Fruit fly (Drosophila melanogaster) whole organism, embryonic: ENCODE data around the gene sv.

Source experiments
- Atf-2 ChIP-seq: fragments of 200-800 bp; sonication (Bioruptor generic); optimal IDR thresholded peaks from 2 replicates; lab custom pipeline; 2016; ENCODE audit warnings: missing biosample characterization, missing genetic modification characterization
- B-H1 ChIP-seq: fragments of 200-800 bp; sonication (Bioruptor generic); IDR thresholded peaks from 3 replicates; pipeline ENCODE4 v1.3.6; 2022; ENCODE audit warnings: missing biosample characterization, missing genetic modification characterization
- BEAF-32 ChIP-seq: fragments of 200-800 bp; sonication (Bioruptor generic); optimal IDR thresholded peaks from 3 replicates; lab custom pipeline; 2017; ENCODE audit warnings: missing biosample characterization, missing genetic modification characterization, mild to moderate bottlenecking, moderate library complexity, missing genetic modification reagents
- Bdp1 ChIP-seq: fragments of 200-800 bp; sonication (Bioruptor generic); optimal IDR thresholded peaks from 3 replicates; lab custom pipeline; 2016; ENCODE audit warnings: missing biosample characterization, missing genetic modification characterization
- Bteb2 ChIP-seq: fragments of 200-800 bp; sonication (Bioruptor generic); optimal IDR thresholded peaks from 2 replicates; lab custom pipeline; 2016; ENCODE audit warnings: missing biosample characterization, missing genetic modification characterization
- CG10462 ChIP-seq: fragments of 200-800 bp; sonication (Bioruptor generic); optimal IDR thresholded peaks from 2 replicates; lab custom pipeline; 2016; ENCODE audit warnings: missing biosample characterization, missing genetic modification characterization
- CG11723 ChIP-seq: fragments of 200-800 bp; sonication (Bioruptor generic); optimal IDR thresholded peaks from 2 replicates; lab custom pipeline; 2017; ENCODE audit warnings: missing biosample characterization, mild to moderate bottlenecking, missing genetic modification characterization
- CG12071 ChIP-seq: fragments of 200-800 bp; sonication (Bioruptor generic); optimal IDR thresholded peaks from 3 replicates; lab custom pipeline; 2018; ENCODE audit warnings: missing biosample characterization, mild to moderate bottlenecking, missing genetic modification characterization
- CG12219 ChIP-seq: fragments of 200-800 bp; sonication (Bioruptor generic); optimal IDR thresholded peaks from 3 replicates; lab custom pipeline; 2018; ENCODE audit warnings: missing biosample characterization, mild to moderate bottlenecking, missing genetic modification characterization
- CG13775 ChIP-seq: fragments of 200-800 bp; sonication (Bioruptor generic); optimal IDR thresholded peaks from 3 replicates; lab custom pipeline; 2017; ENCODE audit warnings: missing biosample characterization, mild to moderate bottlenecking, missing genetic modification characterization
- CG14050 ChIP-seq: fragments of 200-800 bp; sonication (Bioruptor generic); IDR thresholded peaks from 3 replicates; pipeline ENCODE4 v1.3.6; 2022; ENCODE audit warnings: missing biosample characterization, missing genetic modification characterization
- CG14441 ChIP-seq: fragments of 200-800 bp; sonication (Bioruptor generic); IDR thresholded peaks from 2 replicates; pipeline ENCODE4 v1.3.6; 2022; ENCODE audit warnings: missing biosample characterization, missing genetic modification characterization
- CG14710 ChIP-seq: fragments of 200-800 bp; sonication (Bioruptor generic); optimal IDR thresholded peaks from 3 replicates; lab custom pipeline; 2019; ENCODE audit warnings: missing biosample characterization, mild to moderate bottlenecking, missing genetic modification characterization, moderate library complexity
- CG1529 ChIP-seq: fragments of 200-800 bp; sonication (Bioruptor generic); optimal IDR thresholded peaks from 3 replicates; lab custom pipeline; 2018; ENCODE audit warnings: missing biosample characterization, missing genetic modification characterization
- CG17802 ChIP-seq: fragments of 200-800 bp; sonication (Bioruptor generic); optimal IDR thresholded peaks from 2 replicates; lab custom pipeline; 2018; ENCODE audit warnings: missing biosample characterization, mild to moderate bottlenecking, missing genetic modification characterization, moderate library complexity
- CG17829 ChIP-seq: fragments of 200-800 bp; optimal IDR thresholded peaks from 2 replicates; lab custom pipeline; 2019; ENCODE audit warnings: missing biosample characterization, mild to moderate bottlenecking, missing genetic modification characterization, moderate library complexity
- CG2678 ChIP-seq: fragments of 200-800 bp; sonication (Bioruptor generic); optimal IDR thresholded peaks from 3 replicates; lab custom pipeline; 2019; ENCODE audit warnings: missing biosample characterization, mild to moderate bottlenecking, missing genetic modification characterization, moderate library complexity
- CG30020 ChIP-seq: fragments of 200-800 bp; optimal IDR thresholded peaks from 2 replicates; lab custom pipeline; 2019; ENCODE audit warnings: missing biosample characterization, mild to moderate bottlenecking, missing genetic modification characterization, moderate library complexity
- CG3407 ChIP-seq: fragments of 200-800 bp; sonication (Bioruptor generic); optimal IDR thresholded peaks from 2 replicates; lab custom pipeline; 2018; ENCODE audit warnings: missing biosample characterization, mild to moderate bottlenecking, missing genetic modification characterization
- CG42726 ChIP-seq: fragments of 200-800 bp; sonication (Bioruptor generic); IDR thresholded peaks from 2 replicates; pipeline ENCODE4 v1.3.6; 2022; ENCODE audit warnings: missing biosample characterization, missing genetic modification characterization; ENCODE audit not compliant: partially characterized antibody
- CG4282 ChIP-seq: fragments of 200-800 bp; sonication (Bioruptor generic); optimal IDR thresholded peaks from 2 replicates; lab custom pipeline; 2016; ENCODE audit warnings: missing biosample characterization, missing genetic modification characterization
- CG4707 ChIP-seq: fragments of 200-800 bp; sonication (Bioruptor generic); optimal IDR thresholded peaks from 2 replicates; lab custom pipeline; 2018; ENCODE audit warnings: missing biosample characterization, mild to moderate bottlenecking, missing genetic modification characterization, moderate library complexity
- CG7839 ChIP-seq: fragments of 200-800 bp; sonication (Bioruptor generic); optimal IDR thresholded peaks from 3 replicates; lab custom pipeline; 2018; ENCODE audit warnings: missing biosample characterization, mild to moderate bottlenecking, missing genetic modification characterization, moderate library complexity
- CG7963 ChIP-seq: fragments of 200-800 bp; sonication (Bioruptor generic); IDR thresholded peaks from 3 replicates; pipeline ENCODE4 v1.3.6; 2022; ENCODE audit warnings: missing biosample characterization, missing genetic modification characterization; ENCODE audit not compliant: partially characterized antibody
- CG8388 ChIP-seq: fragments of 200-800 bp; sonication (Bioruptor generic); optimal IDR thresholded peaks from 2 replicates; lab custom pipeline; 2019; ENCODE audit warnings: missing biosample characterization, mild to moderate bottlenecking, missing genetic modification characterization, moderate library complexity
- CG9727 ChIP-seq: fragments of 200-800 bp; sonication (Bioruptor generic); optimal IDR thresholded peaks from 3 replicates; lab custom pipeline; 2017; ENCODE audit warnings: missing biosample characterization, mild to moderate bottlenecking, missing genetic modification characterization
- E2f1 ChIP-seq: fragments of 200-800 bp; sonication (Bioruptor generic); IDR thresholded peaks from 2 replicates; pipeline ENCODE4 v1.3.6; 2022; ENCODE audit warnings: missing biosample characterization, missing genetic modification characterization
- Eip74EF ChIP-seq, 2 experiments: fragments of 200-800 bp in 1 of 2; fragments of >200 bp in 1 of 2; sonication (Bioruptor generic) in 1 of 2; optimal IDR thresholded peaks; 2 replicates each; lab custom pipeline; 2017 to 2019; ENCODE audit warnings: missing biosample characterization in 2 of 2, missing genetic modification characterization in 2 of 2, mild to moderate bottlenecking in 1 of 2, moderate library complexity in 1 of 2
- HLH4C ChIP-seq: fragments of 200-800 bp; sonication (Bioruptor generic); IDR thresholded peaks from 3 replicates; pipeline ENCODE4 v1.3.6; 2022; ENCODE audit warnings: missing biosample characterization, missing genetic modification characterization; ENCODE audit not compliant: partially characterized antibody
- Mrtf ChIP-seq: fragments of 200-800 bp; sonication (Bioruptor generic); IDR thresholded peaks from 3 replicates; pipeline ENCODE4 v1.3.6; 2022; ENCODE audit warnings: missing biosample characterization, missing genetic modification characterization
- Rfx ChIP-seq: fragments of 200-800 bp; sonication (Bioruptor generic); IDR thresholded peaks from 2 replicates; pipeline ENCODE4 v1.3.6; 2022; ENCODE audit warnings: missing biosample characterization, missing genetic modification characterization
- ab ChIP-seq: fragments of 200-800 bp; sonication (Bioruptor generic); optimal IDR thresholded peaks from 2 replicates; lab custom pipeline; 2016; ENCODE audit warnings: missing biosample characterization, missing genetic modification characterization
- ap ChIP-seq: fragments of 200-800 bp; sonication (Bioruptor generic); IDR thresholded peaks from 2 replicates; pipeline ENCODE4 v1.3.6; 2022; ENCODE audit warnings: missing biosample characterization, missing genetic modification characterization
- cas ChIP-seq: fragments of 200-800 bp; sonication (Bioruptor generic); IDR thresholded peaks from 2 replicates; pipeline ENCODE4 v1.3.6; 2022; ENCODE audit warnings: missing biosample characterization, missing genetic modification characterization
- cato ChIP-seq: fragments of 200-800 bp; sonication (Bioruptor generic); optimal IDR thresholded peaks from 2 replicates; lab custom pipeline; 2016; ENCODE audit warnings: missing biosample characterization, missing genetic modification characterization, borderline replicate concordance
- corto ChIP-seq: fragments of 200-800 bp; sonication (Bioruptor generic); optimal IDR thresholded peaks from 2 replicates; lab custom pipeline; 2016; ENCODE audit warnings: missing biosample characterization, mild to moderate bottlenecking, missing genetic modification characterization, moderate library complexity
- disco-r ChIP-seq: fragments of 200-800 bp; sonication (Bioruptor generic); optimal IDR thresholded peaks from 2 replicates; lab custom pipeline; 2016; ENCODE audit warnings: missing biosample characterization, missing genetic modification characterization
- fd64A ChIP-seq: fragments of 200-800 bp; sonication (Bioruptor generic); optimal IDR thresholded peaks from 3 replicates; lab custom pipeline; 2018; ENCODE audit warnings: missing biosample characterization, mild to moderate bottlenecking, missing genetic modification characterization
- fd96Cb ChIP-seq: fragments of 200-800 bp; sonication (Bioruptor generic); optimal IDR thresholded peaks from 2 replicates; lab custom pipeline; 2018; ENCODE audit warnings: missing biosample characterization, mild to moderate bottlenecking, missing genetic modification characterization, moderate library complexity
- gce ChIP-seq: fragments of 200-800 bp; sonication (Bioruptor generic); IDR thresholded peaks from 3 replicates; pipeline ENCODE4 v1.3.6; 2022; ENCODE audit warnings: missing biosample characterization, missing genetic modification characterization
- gem ChIP-seq: fragments of 200-800 bp; sonication (Bioruptor generic); optimal IDR thresholded peaks from 2 replicates; lab custom pipeline; 2019; ENCODE audit warnings: missing biosample characterization, mild to moderate bottlenecking, missing genetic modification characterization, moderate library complexity
- ham ChIP-seq: fragments of 200-800 bp; sonication (Bioruptor generic); IDR thresholded peaks from 2 replicates; pipeline ENCODE4 v1.3.6; 2022; ENCODE audit warnings: missing biosample characterization, missing genetic modification characterization
- inv ChIP-seq: fragments of 200-800 bp; sonication (Bioruptor generic); IDR thresholded peaks from 2 replicates; pipeline ENCODE4 v1.3.6; 2022; ENCODE audit warnings: missing biosample characterization, missing genetic modification characterization; ENCODE audit not compliant: partially characterized antibody
- kay ChIP-seq: fragments of 200-800 bp; sonication (Bioruptor generic); optimal IDR thresholded peaks from 2 replicates; lab custom pipeline; 2016; ENCODE audit warnings: missing biosample characterization, missing genetic modification characterization
- kni ChIP-seq: fragments of 200-800 bp; sonication (Bioruptor generic); optimal IDR thresholded peaks from 3 replicates; lab custom pipeline; 2017; ENCODE audit warnings: mild to moderate bottlenecking, missing biosample characterization, missing genetic modification reagents, missing genetic modification characterization
- lilli ChIP-seq: fragments of 200-800 bp; sonication (Bioruptor generic); optimal IDR thresholded peaks from 3 replicates; lab custom pipeline; 2016; ENCODE audit warnings: missing biosample characterization, missing genetic modification characterization
- scrt ChIP-seq: fragments of 200-800 bp; sonication (Bioruptor generic); optimal IDR thresholded peaks from 2 replicates; lab custom pipeline; 2018; ENCODE audit warnings: missing biosample characterization, mild to moderate bottlenecking, missing genetic modification characterization, moderate library complexity
- sens-2 ChIP-seq: fragments of 200-800 bp; sonication (Bioruptor generic); IDR thresholded peaks from 2 replicates; pipeline ENCODE4 v1.3.6; 2022; ENCODE audit warnings: missing biosample characterization, missing genetic modification characterization
- sqz ChIP-seq: fragments of 200-800 bp; sonication (Bioruptor generic); optimal IDR thresholded peaks from 3 replicates; lab custom pipeline; 2018; ENCODE audit warnings: missing biosample characterization, mild to moderate bottlenecking, missing genetic modification characterization
- stwl ChIP-seq: fragments of 200-800 bp; sonication (Bioruptor generic); optimal IDR thresholded peaks from 3 replicates; lab custom pipeline; 2018; ENCODE audit warnings: missing biosample characterization, mild to moderate bottlenecking, missing genetic modification characterization, moderate library complexity
- usp ChIP-seq: fragments of >200 bp; optimal IDR thresholded peaks from 2 replicates; lab custom pipeline; 2017; ENCODE audit warnings: missing biosample characterization, missing genetic modification characterization

Gene sv

dm6 chr4:1156278-1156677, 67.7 kb downstream of the sv start:
- TF ChIP-seq fd64A (GFP tag; lab: Kevin White, UChicago) (no peak), cato (no peak), kay (GFP tag; lab: Kevin White, UChicago) (no peak), BEAF-32 (no peak), CG2678 (tag; lab: Kevin White, UChicago) (no peak), CG9727 (GFP tag; lab: Kevin White, UChicago) (no peak), CG11723 (GFP tag; lab: Kevin White, UChicago) (peak; percentile 47), fd96Cb (tag; lab: Kevin White, UChicago) (peak; percentile 9), CG17829 (tag; lab: Kevin White, UChicago) (no peak), lilli (GFP tag; lab: Kevin White, UChicago) (no peak), E2f1 (GFP tag; lab: Robert Waterston, UW) (no peak), HLH4C (peak; percentile 32; the same call in 1 of the 3 replicates), stwl (tag; lab: Kevin White, UChicago) (peak; percentile 81), gce (GFP tag; lab: Robert Waterston, UW) (no peak), CG7839 (tag; lab: Kevin White, UChicago) (no peak), CG7963 (GFP tag; lab: Robert Waterston, UW) (no peak), kni (GFP tag; lab: Kevin White, UChicago) (no peak), Rfx (GFP tag; lab: Robert Waterston, UW) (no peak), CG14050 (no peak), ham (no peak), CG1529 (GFP tag; lab: Kevin White, UChicago) (no peak), CG42726 (GFP tag; lab: Robert Waterston, UW) (no peak), CG13775 (no peak), usp (GFP tag; lab: Kevin White, UChicago) (no peak), CG12071 (no peak), CG14441 (GFP tag; lab: Robert Waterston, UW) (no peak), CG14710 (tag; lab: Kevin White, UChicago) (no peak), inv (no peak), CG8388 (no peak), CG3407 (no peak), ap (no peak), CG4282 (no peak), CG17802 (tag; lab: Kevin White, UChicago) (peak; percentile 81), sqz (GFP tag; lab: Kevin White, UChicago) (no peak), CG12219 (no peak), B-H1 (GFP tag; lab: Robert Waterston, UW) (no peak), cas (GFP tag; lab: Robert Waterston, UW) (no peak), CG10462 (no peak), CG4707 (GFP tag; lab: Kevin White, UChicago) (no peak), disco-r (no peak), ab (GFP tag; lab: Kevin White, UChicago) (no peak), Bteb2 (GFP tag; lab: Kevin White, UChicago) (no peak), gem (tag; lab: Kevin White, UChicago) (peak; percentile 51), sens-2 (GFP tag; lab: Robert Waterston, UW) (no peak), scrt (no peak), Eip74EF (GFP tag; optimal IDR thresholded peaks at IDR 0.05; lab: Kevin White, UChicago) (no peak), CG30020 (tag; lab: Kevin White, UChicago) (peak; percentile 94), Atf-2 (no peak), Mrtf (no peak), Bdp1 (GFP tag; lab: Kevin White, UChicago) (no peak), corto (GFP tag; lab: Kevin White, UChicago) (no peak)
